Worm (Caenorhabditis elegans): ENCODE measurements around the gene F01F1.2.
A peak's percentile ranks its signal among the peaks of the same experiment; 100 is the strongest.

Gene F01F1.2

DNA sequence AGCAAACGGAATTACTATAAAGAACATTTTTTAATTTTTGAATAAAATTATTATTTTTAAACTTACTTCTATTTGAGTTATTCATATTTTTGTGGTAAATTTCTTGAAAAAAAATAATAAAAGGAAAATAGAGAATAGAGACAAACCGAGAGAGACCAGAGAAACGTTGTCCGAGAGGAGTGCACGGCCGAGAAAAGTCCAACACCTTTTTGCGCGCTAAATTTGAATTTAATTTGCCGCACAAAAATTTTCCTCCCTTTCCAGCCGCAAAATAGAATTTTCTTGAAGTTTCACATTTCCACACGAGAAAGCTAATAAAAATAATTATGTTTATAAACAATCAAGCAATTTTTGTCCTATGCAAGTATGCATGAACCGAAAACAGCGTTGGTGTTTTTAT is 6.6 kb upstream of the F01F1.2 start, which contains the start of the genes F01F1.11 and F01F1.3 (continued):
- TF ChIP-seq dmd-4 (tag; optimal IDR thresholded peaks at IDR 0.05), result no peak
- TF ChIP-seq mdl-1 (tag; optimal IDR thresholded peaks at IDR 0.05), result no peak
- TF ChIP-seq elt-3 (tag; optimal IDR thresholded peaks at IDR 0.05), result no peak
- peak; percentile 88 for TF ChIP-seq sma-9 (GFP tag; optimal IDR thresholded peaks at IDR 0.05)
- no peak for TF ChIP-seq sma-9 (tag; optimal IDR thresholded peaks at IDR 0.05)
- TF ChIP-seq lin-13 (GFP tag; optimal IDR thresholded peaks at IDR 0.05), result peak; percentile 69
- TF ChIP-seq nhr-6 (tag; optimal IDR thresholded peaks at IDR 0.05), result peak; percentile 52
- TF ChIP-seq skn-1 (tag; optimal IDR thresholded peaks at IDR 0.05), result no peak
- no peak for TF ChIP-seq unc-39 (tag; optimal IDR thresholded peaks at IDR 0.05)
- no peak for TF ChIP-seq ama-1 (optimal IDR thresholded peaks at IDR 0.05)
- peak; percentile 33 for TF ChIP-seq fos-1 (tag; optimal IDR thresholded peaks at IDR 0.05)
- TF ChIP-seq elt-1 (tag; optimal IDR thresholded peaks at IDR 0.05), result no peak
- peak; percentile 5 for TF ChIP-seq ztf-4 (tag; optimal IDR thresholded peaks at IDR 0.05)
- TF ChIP-seq aly-2 (tag; optimal IDR thresholded peaks at IDR 0.05), result no peak
- peak; percentile 11 for TF ChIP-seq nhr-77 (tag; optimal IDR thresholded peaks at IDR 0.05)
- TF ChIP-seq nhr-25 (tag; optimal IDR thresholded peaks at IDR 0.05), result peak; percentile 77
- no peak for TF ChIP-seq mbf-1 (tag; optimal IDR thresholded peaks at IDR 0.05)

DNA sequence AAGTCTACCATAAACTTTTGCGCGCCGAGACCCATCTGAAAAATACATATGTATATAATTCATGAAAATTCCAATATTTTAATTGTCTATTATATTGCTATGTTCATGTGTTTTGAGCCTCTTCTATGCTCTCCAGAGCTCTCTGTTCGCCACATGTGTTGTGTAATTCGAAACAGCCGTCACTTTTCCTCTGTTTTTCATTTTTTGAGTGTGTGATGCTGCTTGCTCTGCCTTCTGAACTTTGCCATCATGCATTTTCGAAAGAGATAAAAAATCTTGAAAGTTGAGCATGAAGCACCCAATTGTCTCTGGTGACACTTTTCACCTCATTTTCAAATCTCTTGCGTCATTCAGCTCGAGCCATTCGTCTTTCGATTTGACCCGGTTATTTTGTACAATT is 6.1 kb upstream of the F01F1.2 start:
- TF ChIP-seq lin-11 (tag; optimal IDR thresholded peaks at IDR 0.05) (no peak), nhr-129 (tag; optimal IDR thresholded peaks at IDR 0.05) (peak; percentile 67)

DNA sequence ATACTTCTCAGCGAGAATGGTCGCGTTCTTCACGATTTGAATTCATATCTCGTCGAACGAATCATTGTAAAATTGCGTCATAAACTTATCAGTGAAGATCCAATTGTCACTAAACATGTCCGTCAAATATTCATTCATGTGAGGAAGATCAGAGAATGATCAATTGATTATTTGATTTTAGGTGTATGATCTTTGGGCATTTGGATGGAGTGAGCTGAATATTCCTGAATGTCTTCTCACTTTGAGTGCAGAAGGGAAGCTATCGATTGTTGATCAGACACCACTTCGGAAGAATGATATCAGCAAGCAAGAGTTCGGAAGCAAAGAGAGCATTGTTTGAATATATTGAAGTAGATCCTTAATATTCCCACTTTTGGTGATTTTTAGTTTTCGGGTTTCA is 4.1 kb upstream of the F01F1.2 start:
- TF ChIP-seq nhr-21 (tag; optimal IDR thresholded peaks at IDR 0.05), result peak; percentile 96
- TF ChIP-seq snpc-4 (tag; optimal IDR thresholded peaks at IDR 0.05), result no peak
- no peak for TF ChIP-seq unc-55 (GFP tag; optimal IDR thresholded peaks at IDR 0.05)
- peak; percentile 56 for TF ChIP-seq nhr-25 (tag; optimal IDR thresholded peaks at IDR 0.05)
- TF ChIP-seq lin-13 (GFP tag; optimal IDR thresholded peaks at IDR 0.05), result peak; percentile 15
- TF ChIP-seq fos-1 (tag; optimal IDR thresholded peaks at IDR 0.05), result peak; percentile 42
- peak; percentile 65 for TF ChIP-seq blmp-1 (tag; optimal IDR thresholded peaks at IDR 0.05; ENCODE audit: insufficient read depth)
- peak; percentile 87 for TF ChIP-seq ama-1 (optimal IDR thresholded peaks at IDR 0.05)
- peak in 1 of 2 experiments; percentile 56 for TF ChIP-seq lsy-2 (tag; optimal IDR thresholded peaks at IDR 0.05)
- peak; percentile 77 for TF ChIP-seq nhr-129 (tag; optimal IDR thresholded peaks at IDR 0.05)
- TF ChIP-seq nhr-12 (tag; optimal IDR thresholded peaks at IDR 0.05), result no peak
- peak in 1 of 2 experiments; percentile 42 for TF ChIP-seq mdl-1 (tag; optimal IDR thresholded peaks at IDR 0.05)
- TF ChIP-seq sem-4 (tag; optimal IDR thresholded peaks at IDR 0.05), result no peak
- no peak for TF ChIP-seq lin-11 (tag; optimal IDR thresholded peaks at IDR 0.05)
- no peak for TF ChIP-seq Y55F3AM.14 (GFP tag; optimal IDR thresholded peaks at IDR 0.05)
- TF ChIP-seq ztf-1 (GFP tag; conservative IDR thresholded peaks at IDR 0.05), result no peak
- peak; percentile 71 for TF ChIP-seq crh-2 (tag; optimal IDR thresholded peaks at IDR 0.05)
- TF ChIP-seq skn-1 (tag; optimal IDR thresholded peaks at IDR 0.05), result peak; percentile 34
- TF ChIP-seq sma-9 (GFP tag; optimal IDR thresholded peaks at IDR 0.05), result peak; percentile 74
- no peak for TF ChIP-seq sma-9 (tag; optimal IDR thresholded peaks at IDR 0.05)
- no peak for TF ChIP-seq nhr-10 (tag; optimal IDR thresholded peaks at IDR 0.05)
- peak; percentile 34 for TF ChIP-seq unc-62 (GFP tag; optimal IDR thresholded peaks at IDR 0.05)
- no peak for TF ChIP-seq lin-39 (tag; optimal IDR thresholded peaks at IDR 0.05)
- TF ChIP-seq sma-3 (GFP tag; optimal IDR thresholded peaks at IDR 0.05), result peak; percentile 79
- no peak for TF ChIP-seq mab-5 (tag; optimal IDR thresholded peaks at IDR 0.05)
- TF ChIP-seq ZK546.5 (tag; optimal IDR thresholded peaks at IDR 0.05), result no peak
- TF ChIP-seq zag-1 (tag; optimal IDR thresholded peaks at IDR 0.05), result no peak
- peak; percentile 31 for TF ChIP-seq nhr-6 (tag; optimal IDR thresholded peaks at IDR 0.05)
- peak; percentile 57 for TF ChIP-seq ztf-4 (tag; optimal IDR thresholded peaks at IDR 0.05)
- peak; percentile 68 for TF ChIP-seq gmeb-1 (tag; optimal IDR thresholded peaks at IDR 0.05)

DNA sequence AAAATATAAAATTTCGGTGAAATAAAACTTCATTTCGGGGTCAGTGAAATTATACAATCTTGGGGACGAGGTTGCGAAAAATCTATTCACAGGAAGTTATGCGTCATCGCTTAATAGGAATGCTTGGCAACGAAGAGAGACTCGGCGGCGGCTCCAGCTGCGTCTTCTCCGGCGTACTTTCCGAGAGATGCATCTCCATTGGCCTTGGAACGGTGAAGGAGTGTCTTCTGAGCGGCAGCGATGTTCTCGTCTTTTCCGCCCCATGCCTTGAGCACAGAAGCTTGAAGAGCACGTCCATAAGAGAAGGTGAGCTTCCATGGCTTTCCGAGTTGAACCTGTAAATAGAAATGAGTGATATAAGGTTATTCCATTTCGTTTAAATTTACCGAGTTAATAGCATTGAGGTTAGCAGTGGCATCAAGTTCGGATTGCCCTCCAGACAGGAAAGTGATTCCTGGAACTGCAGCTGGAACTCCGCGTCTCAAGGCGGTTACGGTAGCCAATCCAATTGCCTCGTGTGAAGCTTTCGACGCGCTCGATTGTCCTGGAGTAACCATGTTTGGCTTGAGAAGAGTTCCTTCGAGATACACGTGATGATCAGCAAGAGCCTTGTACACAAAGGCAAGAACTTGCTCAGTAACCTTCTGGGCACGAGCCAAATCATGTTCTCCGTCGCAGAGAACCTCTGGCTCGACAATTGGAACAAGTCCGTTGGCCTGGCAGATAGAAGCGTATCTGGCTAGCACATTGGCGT is 3.5 kb upstream of the F01F1.2 start:
- TF ChIP-seq unc-55 (GFP tag; optimal IDR thresholded peaks at IDR 0.05) (no peak), nhr-25 (tag; optimal IDR thresholded peaks at IDR 0.05) (no peak), sma-9 (GFP tag; optimal IDR thresholded peaks at IDR 0.05) (no peak), sma-9 (tag; optimal IDR thresholded peaks at IDR 0.05) (no peak), fos-1 (tag; optimal IDR thresholded peaks at IDR 0.05) (no peak), ama-1 (optimal IDR thresholded peaks at IDR 0.05) (no peak), mdl-1 (tag; optimal IDR thresholded peaks at IDR 0.05) (no peak), Y55F3AM.14 (GFP tag; optimal IDR thresholded peaks at IDR 0.05) (no peak), nhr-129 (tag; optimal IDR thresholded peaks at IDR 0.05) (peak; percentile 6)
